Fruit fly (Drosophila melanogaster) whole organism: ENCODE results near the gene Mo25.

ENCODE experiments used
- CG8478 ChIP-seq: fragments of >200 bp; optimal IDR thresholded peaks from 2 replicates; lab custom pipeline; 2018; ENCODE audit warnings: inconsistent platforms
- Dll ChIP-seq: fragments of >200 bp; optimal IDR thresholded peaks from 2 replicates; lab custom pipeline; 2017
- EcR ChIP-seq, 2 experiments: fragments of >200 bp; optimal IDR thresholded peaks; 2 replicates each; lab custom pipeline; 2017; ENCODE audit warnings: missing biosample characterization in 2 of 2, missing genetic modification characterization in 2 of 2, missing genetic modification reagents in 2 of 2
- pan ChIP-seq: fragments of >200 bp; optimal IDR thresholded peaks from 2 replicates; lab custom pipeline; 2017
- psq ChIP-seq: fragments of >200 bp; optimal IDR thresholded peaks from 2 replicates; lab custom pipeline; 2017
- usp ChIP-seq: fragments of >200 bp; optimal IDR thresholded peaks from 2 replicates; lab custom pipeline; 2017; ENCODE audit warnings: missing biosample characterization, missing genetic modification characterization, mixed read lengths

DNA sequence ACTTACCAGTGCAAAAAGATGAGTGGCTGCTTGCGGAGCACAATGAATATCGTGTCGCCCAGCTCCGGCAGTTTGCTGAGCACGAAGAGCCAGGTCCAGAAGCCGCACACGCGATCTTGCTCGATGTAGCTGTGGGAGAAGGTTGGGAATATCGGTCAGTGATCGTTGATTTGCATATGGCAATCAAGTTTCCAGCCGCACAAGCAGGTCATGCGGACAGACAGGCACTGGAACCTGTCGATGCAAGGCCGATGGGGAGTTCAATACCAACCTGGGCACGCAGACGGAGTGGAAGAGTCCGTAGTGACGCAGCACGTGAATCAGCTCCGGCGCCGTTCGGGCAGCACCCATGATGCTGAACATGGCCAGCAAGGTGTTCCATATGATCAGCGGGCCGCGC is 35.9 kb upstream of the Mo25 start:
- no peak for TF ChIP-seq pan (lab: Kevin White, UChicago)
- TF ChIP-seq EcR (GFP tag; optimal IDR thresholded peaks at IDR 0.05; lab: Kevin White, UChicago), result no peak
- no peak for TF ChIP-seq Dll (lab: Kevin White, UChicago)
- no peak for TF ChIP-seq usp (GFP tag; lab: Kevin White, UChicago)
- no peak for TF ChIP-seq CG8478
- no peak for TF ChIP-seq psq
